Worm (Caenorhabditis elegans): ENCODE data around the gene C36B7.1.

DNA sequence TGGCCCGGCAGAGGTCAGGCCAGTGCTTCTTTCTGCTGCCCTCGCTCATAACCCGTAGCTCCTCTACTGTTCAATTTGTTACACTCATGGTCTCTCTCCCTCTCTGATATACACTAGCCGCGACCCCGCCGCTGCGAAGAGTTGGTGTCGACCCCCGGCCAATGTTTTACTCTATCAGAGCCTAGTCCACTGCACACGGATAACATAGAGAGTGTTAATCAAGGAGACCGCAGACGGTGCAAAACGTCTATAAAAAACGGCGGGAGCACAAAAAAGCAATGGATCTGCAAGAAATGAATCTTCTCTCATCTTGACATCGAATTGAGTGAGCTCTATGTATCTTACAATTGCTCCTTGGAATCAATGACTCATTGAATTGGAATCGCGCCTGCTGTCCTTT is 40.8 kb downstream of the C36B7.1 start:
- TF ChIP-seq hlh-13 (GFP tag; optimal IDR thresholded peaks at IDR 0.05) (no peak), npax-4 (tag; optimal IDR thresholded peaks at IDR 0.05) (no peak), ceh-2 (tag; optimal IDR thresholded peaks at IDR 0.05) (no peak), pag-3 (tag; optimal IDR thresholded peaks at IDR 0.05; ENCODE audit: borderline replicate concordance) (no peak)
